Fruit fly (Drosophila melanogaster) whole organism, embryonic: Measurements from ENCODE around the gene GNBP3.

Experiments used
- Atf6 ChIP-seq: fragments of 200-800 bp; sonication (Bioruptor generic); IDR thresholded peaks from 2 replicates; pipeline ENCODE4 v1.3.6; 2022; ENCODE audit warnings: missing biosample characterization, missing genetic modification characterization
- Awh ChIP-seq: fragments of 200-800 bp; sonication (Bioruptor generic); IDR thresholded peaks from 2 replicates; pipeline ENCODE4, ENCODE4 v1.3.6; 2022; ENCODE audit warnings: missing biosample characterization, missing genetic modification characterization
- Bgb ChIP-seq: fragments of 200-800 bp; sonication (Bioruptor generic); IDR thresholded peaks from 2 replicates; pipeline ENCODE4 v1.3.6; 2022; ENCODE audit warnings: missing biosample characterization, missing genetic modification characterization; ENCODE audit not compliant: partially characterized antibody
- CG10462 ChIP-seq: fragments of 200-800 bp; sonication (Bioruptor generic); optimal IDR thresholded peaks from 2 replicates; lab custom pipeline; 2016; ENCODE audit warnings: missing biosample characterization, missing genetic modification characterization
- CG13287 ChIP-seq: fragments of 200-800 bp; sonication (Bioruptor generic); IDR thresholded peaks from 2 replicates; pipeline ENCODE4 v1.3.6; 2022; ENCODE audit warnings: missing biosample characterization, missing genetic modification characterization; ENCODE audit not compliant: partially characterized antibody
- CG1602 ChIP-seq: fragments of 200-800 bp; sonication (Bioruptor generic); optimal IDR thresholded peaks from 3 replicates; lab custom pipeline; 2016; ENCODE audit warnings: missing biosample characterization, missing genetic modification characterization
- CG1792 ChIP-seq: fragments of 200-800 bp; sonication (Bioruptor generic); optimal IDR thresholded peaks from 2 replicates; lab custom pipeline; 2016; ENCODE audit warnings: missing biosample characterization, missing genetic modification characterization
- CG2116 ChIP-seq: fragments of 200-800 bp; sonication (Bioruptor generic); optimal IDR thresholded peaks from 3 replicates; lab custom pipeline; 2018; ENCODE audit warnings: missing biosample characterization, mild to moderate bottlenecking, missing genetic modification characterization
- CG2875 ChIP-seq: fragments of 200-800 bp; sonication (Bioruptor generic); optimal IDR thresholded peaks from 2 replicates; lab custom pipeline; 2017; ENCODE audit warnings: missing biosample characterization, mild to moderate bottlenecking, missing genetic modification characterization, missing genetic modification reagents
- CG32767 ChIP-seq: fragments of 200-800 bp; sonication (Bioruptor generic); IDR thresholded peaks from 2 replicates; pipeline ENCODE4 v1.3.6; 2022; ENCODE audit warnings: missing biosample characterization, missing genetic modification characterization
- CG34224 ChIP-seq: fragments of 200-800 bp; sonication (Bioruptor generic); IDR thresholded peaks from 3 replicates; pipeline ENCODE4 v1.3.6; 2022; ENCODE audit warnings: missing biosample characterization, missing genetic modification characterization; ENCODE audit not compliant: partially characterized antibody
- CG4282 ChIP-seq: fragments of 200-800 bp; sonication (Bioruptor generic); optimal IDR thresholded peaks from 2 replicates; lab custom pipeline; 2016; ENCODE audit warnings: missing biosample characterization, missing genetic modification characterization
- CG8290 ChIP-seq, 3 experiments: fragments of 200-800 bp; sonication (Bioruptor generic); optimal IDR thresholded peaks; 2 replicates each; lab custom pipeline; 2016 to 2019; ENCODE audit warnings: missing biosample characterization in 3 of 3, missing genetic modification characterization in 3 of 3, mild to moderate bottlenecking in 2 of 3, moderate library complexity in 1 of 3
- CG9437 ChIP-seq: fragments of 200-800 bp; sonication (Bioruptor generic); optimal IDR thresholded peaks from 2 replicates; lab custom pipeline; 2018; ENCODE audit warnings: missing biosample characterization, mild to moderate bottlenecking, missing genetic modification characterization
- Drgx ChIP-seq: fragments of 200-800 bp; sonication (Bioruptor generic); IDR thresholded peaks from 2 replicates; pipeline ENCODE4 v1.3.6; 2022; ENCODE audit warnings: missing biosample characterization, missing genetic modification characterization
- Eip74EF ChIP-seq, 2 experiments: fragments of 200-800 bp in 1 of 2; fragments of >200 bp in 1 of 2; sonication (Bioruptor generic) in 1 of 2; optimal IDR thresholded peaks; 2 replicates each; lab custom pipeline; 2017 to 2019; ENCODE audit warnings: missing biosample characterization in 2 of 2, missing genetic modification characterization in 2 of 2, mild to moderate bottlenecking in 1 of 2, moderate library complexity in 1 of 2
- HLH3B ChIP-seq: fragments of 200-800 bp; sonication (Bioruptor generic); IDR thresholded peaks from 2 replicates; pipeline ENCODE4 v1.3.6; 2022; ENCODE audit warnings: missing biosample characterization, missing genetic modification characterization
- HLH4C ChIP-seq: fragments of 200-800 bp; sonication (Bioruptor generic); IDR thresholded peaks from 3 replicates; pipeline ENCODE4 v1.3.6; 2022; ENCODE audit warnings: missing biosample characterization, missing genetic modification characterization; ENCODE audit not compliant: partially characterized antibody
- Hey ChIP-seq: fragments of 200-800 bp; sonication (Bioruptor generic); optimal IDR thresholded peaks from 3 replicates; lab custom pipeline; 2018; ENCODE audit warnings: missing biosample characterization, mild to moderate bottlenecking, missing genetic modification characterization
- Hmr ChIP-seq: fragments of 200-800 bp; sonication (Bioruptor generic); optimal IDR thresholded peaks from 3 replicates; lab custom pipeline; 2017; ENCODE audit warnings: mild to moderate bottlenecking, missing biosample characterization, missing genetic modification reagents, missing genetic modification characterization
- Hmx ChIP-seq: fragments of 200-800 bp; sonication (Bioruptor generic); optimal IDR thresholded peaks from 2 replicates; lab custom pipeline; 2016; ENCODE audit warnings: missing biosample characterization, missing genetic modification characterization
- Hr51 ChIP-seq, 2 experiments: fragments of 200-800 bp; sonication (Bioruptor generic); optimal IDR thresholded peaks; 2 replicates in 1 of 2; 3 replicates in 1 of 2; lab custom pipeline; 2016 to 2018; ENCODE audit warnings: missing biosample characterization in 2 of 2, missing genetic modification characterization in 2 of 2, mild to moderate bottlenecking in 1 of 2, moderate library complexity in 1 of 2
- Hsf ChIP-seq: fragments of 200-800 bp; sonication (Bioruptor generic); optimal IDR thresholded peaks from 3 replicates; lab custom pipeline; 2016; ENCODE audit warnings: missing biosample characterization, missing genetic modification characterization
- Kr ChIP-seq: fragments of 200-800 bp; sonication (Bioruptor generic); optimal IDR thresholded peaks from 2 replicates; lab custom pipeline; 2017; ENCODE audit warnings: missing biosample characterization, mild to moderate bottlenecking, missing genetic modification characterization
- MESR4 ChIP-seq: fragments of 200-800 bp; sonication (Bioruptor generic); optimal IDR thresholded peaks from 2 replicates; lab custom pipeline; 2018; ENCODE audit warnings: missing biosample characterization, mild to moderate bottlenecking, missing genetic modification characterization, moderate library complexity
- NFAT ChIP-seq: fragments of 200-800 bp; sonication (Bioruptor generic); IDR thresholded peaks from 2 replicates; pipeline ENCODE4 v1.3.6; 2022; ENCODE audit warnings: missing biosample characterization, missing genetic modification characterization
- Nf-YC ChIP-seq: fragments of 200-800 bp; optimal IDR thresholded peaks from 3 replicates; lab custom pipeline; 2019; ENCODE audit warnings: missing biosample characterization, mild to moderate bottlenecking, missing genetic modification characterization, moderate library complexity
- Optix ChIP-seq: fragments of 200-800 bp; sonication (Bioruptor generic); IDR thresholded peaks from 3 replicates; pipeline ENCODE4 v1.3.6; 2022; ENCODE audit warnings: missing biosample characterization, missing genetic modification characterization
- Pdp1 ChIP-seq, 2 experiments: fragments of 200-800 bp; sonication (Bioruptor generic); optimal IDR thresholded peaks; 3 replicates each; lab custom pipeline; 2016; ENCODE audit warnings: missing biosample characterization in 2 of 2, missing genetic modification characterization in 2 of 2, mild to moderate bottlenecking in 1 of 2, moderate library complexity in 1 of 2
- Trl ChIP-seq, 3 experiments: fragments of >200 bp in 2 of 3; fragments of 200-800 bp in 1 of 3; sonication (Bioruptor generic) in 1 of 3; optimal IDR thresholded peaks; 2 replicates in 1 of 3; 3 replicates in 2 of 3; lab custom pipeline; 2016 to 2017; ENCODE audit warnings: missing biosample characterization in 1 of 3, missing genetic modification characterization in 1 of 3
- Vsx1 ChIP-seq: fragments of 200-800 bp; sonication (Bioruptor generic); optimal IDR thresholded peaks from 2 replicates; lab custom pipeline; 2017; ENCODE audit warnings: missing biosample characterization, mild to moderate bottlenecking, missing genetic modification characterization, missing genetic modification reagents
- ci ChIP-seq: fragments of 200-800 bp; sonication (Bioruptor generic); IDR thresholded peaks from 3 replicates; pipeline ENCODE4 v1.3.6; 2022; ENCODE audit warnings: missing biosample characterization, missing genetic modification characterization
- croc ChIP-seq: fragments of 200-800 bp; sonication (Bioruptor generic); conservative IDR thresholded peaks from 3 replicates; pipeline ENCODE4 v1.3.6; 2022; ENCODE audit warnings: missing biosample characterization, missing genetic modification characterization
- dmrt99B ChIP-seq: fragments of 200-800 bp; sonication (Bioruptor generic); optimal IDR thresholded peaks from 2 replicates; lab custom pipeline; 2018; ENCODE audit warnings: missing biosample characterization, mild to moderate bottlenecking, missing genetic modification characterization, moderate library complexity
- dpn ChIP-seq, 2 experiments: fragments of 200-800 bp; sonication (Bioruptor generic); optimal IDR thresholded peaks; 3 replicates each; lab custom pipeline; 2016; ENCODE audit warnings: missing biosample characterization in 2 of 2, missing genetic modification characterization in 2 of 2
- fd3F ChIP-seq: fragments of 200-800 bp; sonication (Bioruptor generic); optimal IDR thresholded peaks from 2 replicates; lab custom pipeline; 2018; ENCODE audit warnings: missing biosample characterization, mild to moderate bottlenecking, missing genetic modification characterization, moderate library complexity
- ftz-f1 ChIP-seq: fragments of 200-800 bp; sonication (Bioruptor generic); optimal IDR thresholded peaks from 2 replicates; lab custom pipeline; 2016; ENCODE audit warnings: missing biosample characterization, missing genetic modification characterization
- gcm ChIP-seq: fragments of 200-800 bp; sonication (Bioruptor generic); optimal IDR thresholded peaks from 2 replicates; lab custom pipeline; 2019; ENCODE audit warnings: missing biosample characterization, mild to moderate bottlenecking, missing genetic modification characterization, moderate library complexity
- gsb-n ChIP-seq: fragments of 200-800 bp; sonication (Bioruptor generic); optimal IDR thresholded peaks from 3 replicates; lab custom pipeline; 2018; ENCODE audit warnings: missing biosample characterization, mild to moderate bottlenecking, missing genetic modification characterization
- gt ChIP-seq: fragments of 200-800 bp; sonication (Bioruptor generic); IDR thresholded peaks from 2 replicates; pipeline ENCODE4 v1.3.6; 2022; ENCODE audit warnings: missing biosample characterization, missing genetic modification characterization
- kni ChIP-seq: fragments of 200-800 bp; sonication (Bioruptor generic); optimal IDR thresholded peaks from 3 replicates; lab custom pipeline; 2017; ENCODE audit warnings: mild to moderate bottlenecking, missing biosample characterization, missing genetic modification reagents, missing genetic modification characterization
- lov ChIP-seq, 2 experiments: fragments of 200-800 bp in 1 of 2; fragments of >200 bp in 1 of 2; sonication (Bioruptor generic) in 1 of 2; IDR thresholded peaks in 1 of 2; optimal IDR thresholded peaks in 1 of 2; 2 replicates in 1 of 2; 3 replicates in 1 of 2; pipeline versions ENCODE4 v1.3.6 to Lab custom; 2017 to 2022; ENCODE audit warnings: missing biosample characterization in 1 of 2, missing genetic modification characterization in 1 of 2
- odd ChIP-seq: fragments of 200-800 bp; sonication (Bioruptor generic); optimal IDR thresholded peaks from 2 replicates; lab custom pipeline; 2017; ENCODE audit warnings: missing biosample characterization, mild to moderate bottlenecking, missing genetic modification characterization
- sens ChIP-seq: fragments of 200-800 bp; sonication (Bioruptor generic); peaks from one replicate; lab custom pipeline; 2016; ENCODE audit warnings: missing biosample characterization, missing genetic modification characterization
- sqz ChIP-seq: fragments of 200-800 bp; sonication (Bioruptor generic); optimal IDR thresholded peaks from 3 replicates; lab custom pipeline; 2018; ENCODE audit warnings: missing biosample characterization, mild to moderate bottlenecking, missing genetic modification characterization
- toy ChIP-seq: fragments of 200-800 bp; sonication (Bioruptor generic); IDR thresholded peaks from 2 replicates; pipeline ENCODE4 v1.3.6; 2022; ENCODE audit warnings: missing biosample characterization, missing genetic modification characterization
- ttk ChIP-seq: fragments of 200-800 bp; sonication (Bioruptor generic); IDR thresholded peaks from 2 replicates; pipeline ENCODE4 v2.1.2; 2022; ENCODE audit warnings: missing biosample characterization, missing genetic modification characterization
- twi ChIP-seq: fragments of 200-800 bp; optimal IDR thresholded peaks from 2 replicates; lab custom pipeline; 2019; ENCODE audit warnings: missing biosample characterization, mild to moderate bottlenecking, missing genetic modification characterization, moderate library complexity

Gene GNBP3

DNA sequence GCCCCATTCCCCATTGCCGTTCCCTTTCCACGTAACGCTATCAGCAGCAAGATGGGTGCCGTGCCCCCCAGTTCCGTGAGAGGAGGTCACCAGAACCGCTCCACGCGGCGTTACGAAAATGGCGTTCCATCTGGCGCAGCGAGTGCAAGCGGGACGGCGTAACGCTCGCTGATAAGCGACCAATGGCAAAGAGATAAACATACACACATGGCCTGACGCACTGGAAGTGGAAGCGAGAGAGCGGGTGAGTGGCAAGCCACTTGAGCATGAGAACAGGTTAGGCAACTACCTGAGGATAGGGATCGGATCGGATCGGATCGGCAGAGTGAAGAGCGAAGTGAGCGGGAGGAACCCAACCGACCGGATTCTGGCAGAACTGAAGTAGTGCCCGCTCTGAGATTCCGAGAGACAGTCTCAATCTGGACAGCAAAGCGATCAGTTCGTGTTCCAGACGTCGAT, 50.0 kb downstream of the GNBP3 start, which contains the start of gene Doc3 (continued):
- TF ChIP-seq lov (optimal IDR thresholded peaks at IDR 0.05; lab: Kevin White, UChicago) (no peak), lov (GFP tag; IDR thresholded peaks at IDR 0.05; lab: Robert Waterston, UW) (0 out of 3 replicates have a peak, but pooled peaks have one; percentile 28), dmrt99B (tag; lab: Kevin White, UChicago) (no peak), Optix (GFP tag; lab: Robert Waterston, UW) (no peak), Drgx (no peak), Hr51 (GFP tag; optimal IDR thresholded peaks at IDR 0.05; lab: Kevin White, UChicago) (no peak), Eip74EF (GFP tag; optimal IDR thresholded peaks at IDR 0.05; lab: Kevin White, UChicago) (no peak), CG8290 (GFP tag; optimal IDR thresholded peaks at IDR 0.05; lab: Kevin White, UChicago) (no peak), CG8290 (tag; optimal IDR thresholded peaks at IDR 0.05; lab: Kevin White, UChicago) (no peak), ftz-f1 (peak; percentile 85), Hmx (no peak), CG2875 (GFP tag; lab: Kevin White, UChicago) (no peak), HLH4C (GFP tag; lab: Robert Waterston, UW) (0 out of 3 replicates have a peak, but pooled peaks have one; percentile 41), sens (GFP tag; lab: Kevin White, UChicago) (peak; percentile 69), MESR4 (no peak), Vsx1 (no peak), ttk (GFP tag; lab: Robert Waterston, UW) (no peak), gcm (GFP tag; lab: Kevin White, UChicago) (peak; percentile 11), HLH3B (GFP tag; lab: Robert Waterston, UW) (no peak), CG2116 (GFP tag; lab: Kevin White, UChicago) (no peak), CG1792 (no peak), Kr (GFP tag; lab: Kevin White, UChicago) (no peak), twi (tag; lab: Kevin White, UChicago) (peak; percentile 66), Hey (tag; lab: Kevin White, UChicago) (no peak), CG34224 (GFP tag; lab: Robert Waterston, UW) (0 out of 3 replicates have a peak, but pooled peaks have one; percentile 17), fd3F (GFP tag; lab: Kevin White, UChicago) (no peak), CG1602 (GFP tag; lab: Kevin White, UChicago) (no peak), gt (GFP tag; lab: Robert Waterston, UW) (no peak), CG32767 (peak; percentile 38; the same call in 1 of the 2 replicates), Trl (optimal IDR thresholded peaks at IDR 0.05; lab: Kevin White, UChicago) (peak; percentile 49 to 60), Trl (GFP tag; optimal IDR thresholded peaks at IDR 0.05; lab: Kevin White, UChicago) (no peak), NFAT (GFP tag; lab: Robert Waterston, UW) (no peak), toy (no peak), croc (GFP tag; lab: Robert Waterston, UW) (no peak), Bgb (GFP tag; lab: Robert Waterston, UW) (peak; percentile 32; the same call in 1 of the 2 replicates), Pdp1 (GFP tag; optimal IDR thresholded peaks at IDR 0.05; lab: Kevin White, UChicago) (peak in 1 of 2 experiments; percentile 74), sqz (GFP tag; lab: Kevin White, UChicago) (no peak), Hmr (no peak), CG13287 (GFP tag; lab: Robert Waterston, UW) (peak; percentile 37; the same call in 1 of the 2 replicates), CG4282 (GFP tag; lab: Kevin White, UChicago) (no peak), Hsf (no peak), CG9437 (GFP tag; lab: Kevin White, UChicago) (peak; percentile 27), Nf-YC (peak; percentile 99), CG10462 (GFP tag; lab: Kevin White, UChicago) (no peak), Atf6 (GFP tag; lab: Robert Waterston, UW) (no peak), ci (peak; percentile 39; the same call in 1 of the 3 replicates), gsb-n (tag; lab: Kevin White, UChicago) (no peak), Awh (no peak), odd (GFP tag; lab: Kevin White, UChicago) (no peak), kni (peak; percentile 83), dpn (GFP tag; optimal IDR thresholded peaks at IDR 0.05; lab: Kevin White, UChicago) (no peak)
